Fruit fly (Drosophila melanogaster): ENCODE results near the gene CG15213.
A peak's percentile ranks its signal among the peaks of the same experiment; 100 is the strongest.

Gene CG15213

DNA sequence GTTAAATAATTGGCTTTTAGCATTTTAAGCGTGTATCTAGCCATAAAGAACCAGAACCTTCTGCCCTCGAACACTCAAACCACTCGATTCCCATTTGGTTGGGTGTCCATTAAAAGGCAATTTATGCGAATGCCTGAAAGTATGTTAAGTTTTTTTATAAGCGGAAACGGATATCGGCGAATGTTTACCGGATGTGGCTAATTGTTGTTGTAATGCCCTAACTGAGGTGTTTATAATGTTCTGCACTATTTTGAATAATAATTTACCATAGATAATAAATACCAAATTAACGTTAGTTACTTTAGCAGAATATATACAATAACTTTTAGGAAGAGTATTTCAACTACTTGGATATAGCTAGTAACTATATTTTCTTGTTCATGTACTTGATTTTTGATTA is 36.3 kb downstream of the CG15213 start (continued):
- peak; percentile 1 for TF ChIP-seq CG6808 (GFP tag; optimal IDR thresholded peaks at IDR 0.05)
- TF ChIP-seq achi (GFP tag; optimal IDR thresholded peaks at IDR 0.05) = peak; percentile 31
- TF ChIP-seq lz (GFP tag; optimal IDR thresholded peaks at IDR 0.05) = no peak
- TF ChIP-seq Blimp-1 (GFP tag; optimal IDR thresholded peaks at IDR 0.05) = no peak
- peak; percentile 20 for TF ChIP-seq topi (GFP tag; optimal IDR thresholded peaks at IDR 0.05)
- TF ChIP-seq Sox14 (GFP tag; optimal IDR thresholded peaks at IDR 0.05) = no peak
- TF ChIP-seq Eip93F (GFP tag; optimal IDR thresholded peaks at IDR 0.05) = no peak

Data from whole organism, prepupa.